Fruit fly (Drosophila melanogaster) whole organism, embryonic: ENCODE data around the gene Rpt4.

Source experiments
- Adf1 ChIP-seq: fragments of 200-800 bp; sonication (Bioruptor generic); IDR thresholded peaks from 2 replicates; pipeline ENCODE4 v1.3.6; 2022; ENCODE audit warnings: missing biosample characterization, missing genetic modification characterization
- Bdp1 ChIP-seq: fragments of 200-800 bp; sonication (Bioruptor generic); optimal IDR thresholded peaks from 3 replicates; lab custom pipeline; 2016; ENCODE audit warnings: missing biosample characterization, missing genetic modification characterization
- CG10959 ChIP-seq: fragments of 200-800 bp; sonication (Bioruptor generic); IDR thresholded peaks from 2 replicates; pipeline ENCODE4 v1.3.6; 2022; ENCODE audit warnings: missing biosample characterization, missing genetic modification characterization
- CG11085 ChIP-seq: fragments of 200-800 bp; sonication (Bioruptor generic); IDR thresholded peaks from 2 replicates; pipeline ENCODE4 v1.3.6; 2022; ENCODE audit warnings: missing biosample characterization, missing genetic modification characterization
- CG12769 ChIP-seq: fragments of 200-800 bp; sonication (Bioruptor generic); optimal IDR thresholded peaks from 2 replicates; lab custom pipeline; 2019; ENCODE audit warnings: missing biosample characterization, mild to moderate bottlenecking, missing genetic modification characterization, moderate library complexity
- CG14860 ChIP-seq: fragments of 200-800 bp; sonication (Bioruptor generic); IDR thresholded peaks from 3 replicates; pipeline ENCODE4 v1.3.6; 2022; ENCODE audit warnings: missing biosample characterization, missing genetic modification characterization; ENCODE audit not compliant: partially characterized antibody
- CG18011 ChIP-seq: fragments of 200-800 bp; sonication (Bioruptor generic); optimal IDR thresholded peaks from 2 replicates; lab custom pipeline; 2017; ENCODE audit warnings: missing biosample characterization, missing genetic modification characterization, mild to moderate bottlenecking, moderate library complexity, missing genotype
- CG3163 ChIP-seq: fragments of 200-800 bp; sonication (Bioruptor generic); optimal IDR thresholded peaks from 3 replicates; lab custom pipeline; 2016; ENCODE audit warnings: missing biosample characterization, missing genetic modification characterization
- CG32767 ChIP-seq: fragments of 200-800 bp; sonication (Bioruptor generic); IDR thresholded peaks from 2 replicates; pipeline ENCODE4 v1.3.6; 2022; ENCODE audit warnings: missing biosample characterization, missing genetic modification characterization
- CG3847 ChIP-seq: fragments of 200-800 bp; sonication (Bioruptor generic); IDR thresholded peaks from 2 replicates; pipeline ENCODE4 v1.3.6; 2022; ENCODE audit warnings: missing biosample characterization, missing genetic modification characterization
- CG4820 ChIP-seq: fragments of 200-800 bp; sonication (Bioruptor generic); optimal IDR thresholded peaks from 3 replicates; lab custom pipeline; 2016; ENCODE audit warnings: missing biosample characterization, missing genetic modification characterization
- CG5245 ChIP-seq: fragments of 200-800 bp; sonication (Bioruptor generic); optimal IDR thresholded peaks from 3 replicates; lab custom pipeline; 2016; ENCODE audit warnings: missing biosample characterization, missing genetic modification characterization
- CG8924 ChIP-seq: fragments of 200-800 bp; optimal IDR thresholded peaks from 3 replicates; lab custom pipeline; 2019; ENCODE audit warnings: missing biosample characterization, mild to moderate bottlenecking, missing genetic modification characterization, moderate library complexity
- CG8944 ChIP-seq: fragments of 200-800 bp; sonication (Bioruptor generic); optimal IDR thresholded peaks from 3 replicates; lab custom pipeline; 2016; ENCODE audit warnings: missing biosample characterization, missing genetic modification characterization
- D19B ChIP-seq: fragments of 200-800 bp; sonication (Bioruptor generic); optimal IDR thresholded peaks from 2 replicates; lab custom pipeline; 2017; ENCODE audit warnings: missing biosample characterization, mild to moderate bottlenecking, missing genetic modification characterization
- E2f1 ChIP-seq: fragments of 200-800 bp; sonication (Bioruptor generic); IDR thresholded peaks from 2 replicates; pipeline ENCODE4 v1.3.6; 2022; ENCODE audit warnings: missing biosample characterization, missing genetic modification characterization
- H2.0 ChIP-seq: fragments of 200-800 bp; sonication (Bioruptor generic); IDR thresholded peaks from 2 replicates; pipeline ENCODE4 v1.3.6; 2022; ENCODE audit warnings: missing biosample characterization, missing genetic modification characterization
- HmgD ChIP-seq: fragments of 200-800 bp; sonication (Bioruptor generic); optimal IDR thresholded peaks from 3 replicates; lab custom pipeline; 2016; ENCODE audit warnings: missing biosample characterization, missing genetic modification characterization
- Max ChIP-seq: fragments of 200-800 bp; sonication (Bioruptor generic); optimal IDR thresholded peaks from 2 replicates; lab custom pipeline; 2016; ENCODE audit warnings: missing biosample characterization, mild to moderate bottlenecking, missing genetic modification characterization
- Med ChIP-seq: fragments of 200-800 bp; sonication (Bioruptor generic); peaks from one replicate; lab custom pipeline; 2016; ENCODE audit warnings: missing biosample characterization, missing genetic modification characterization, mild to moderate bottlenecking, inconsistent platforms, moderate library complexity
- Neu2 ChIP-seq: fragments of 200-800 bp; sonication (Bioruptor generic); optimal IDR thresholded peaks from 3 replicates; lab custom pipeline; 2016; ENCODE audit warnings: missing biosample characterization, missing genetic modification characterization, borderline replicate concordance
- Opbp ChIP-seq: fragments of 200-800 bp; sonication (Bioruptor generic); IDR thresholded peaks from 3 replicates; pipeline ENCODE4 v1.3.6; 2022; ENCODE audit warnings: missing biosample characterization, missing genetic modification characterization; ENCODE audit not compliant: partially characterized antibody
- Optix ChIP-seq: fragments of 200-800 bp; sonication (Bioruptor generic); IDR thresholded peaks from 3 replicates; pipeline ENCODE4 v1.3.6; 2022; ENCODE audit warnings: missing biosample characterization, missing genetic modification characterization
- Ptx1 ChIP-seq: fragments of 200-800 bp; sonication (Bioruptor generic); IDR thresholded peaks from 2 replicates; pipeline ENCODE4 v1.3.6; 2022; ENCODE audit warnings: missing biosample characterization, missing genetic modification characterization
- abd-A ChIP-seq: fragments of 200-800 bp; sonication (Bioruptor generic); optimal IDR thresholded peaks from 3 replicates; lab custom pipeline; 2019; ENCODE audit warnings: missing biosample characterization, mild to moderate bottlenecking, missing genetic modification characterization, moderate library complexity
- ci ChIP-seq: fragments of 200-800 bp; sonication (Bioruptor generic); IDR thresholded peaks from 3 replicates; pipeline ENCODE4 v1.3.6; 2022; ENCODE audit warnings: missing biosample characterization, missing genetic modification characterization
- dan ChIP-seq: fragments of 200-800 bp; sonication (Bioruptor generic); IDR thresholded peaks from 2 replicates; pipeline ENCODE4 v1.3.6; 2022; ENCODE audit warnings: missing biosample characterization, missing genetic modification characterization
- dmrt11E ChIP-seq: fragments of 200-800 bp; sonication (Bioruptor generic); optimal IDR thresholded peaks from 3 replicates; lab custom pipeline; 2018; ENCODE audit warnings: missing biosample characterization, mild to moderate bottlenecking, missing genetic modification characterization, moderate library complexity
- exex ChIP-seq: fragments of 200-800 bp; sonication (Bioruptor generic); optimal IDR thresholded peaks from 4 replicates; lab custom pipeline; 2018; ENCODE audit warnings: missing biosample characterization, mild to moderate bottlenecking, missing genetic modification characterization, moderate library complexity
- ftz-f1 ChIP-seq: fragments of 200-800 bp; sonication (Bioruptor generic); optimal IDR thresholded peaks from 2 replicates; lab custom pipeline; 2016; ENCODE audit warnings: missing biosample characterization, missing genetic modification characterization
- gfzf ChIP-seq: fragments of 200-800 bp; sonication (Bioruptor generic); optimal IDR thresholded peaks from 2 replicates; lab custom pipeline; 2016; ENCODE audit warnings: missing biosample characterization, mild to moderate bottlenecking, missing genetic modification characterization, moderate library complexity
- gsb-n ChIP-seq: fragments of 200-800 bp; sonication (Bioruptor generic); optimal IDR thresholded peaks from 3 replicates; lab custom pipeline; 2018; ENCODE audit warnings: missing biosample characterization, mild to moderate bottlenecking, missing genetic modification characterization
- ken ChIP-seq: fragments of 200-800 bp; sonication (Bioruptor generic); IDR thresholded peaks from 3 replicates; pipeline ENCODE4 v1.3.6; 2022; ENCODE audit warnings: missing biosample characterization, missing genetic modification characterization
- knrl ChIP-seq: fragments of 200-800 bp; sonication (Bioruptor generic); IDR thresholded peaks from 3 replicates; pipeline ENCODE4 v1.3.6; 2022; ENCODE audit warnings: missing biosample characterization, missing genetic modification characterization; ENCODE audit not compliant: partially characterized antibody
- lab ChIP-seq: fragments of 200-800 bp; sonication (Bioruptor generic); optimal IDR thresholded peaks from 3 replicates; lab custom pipeline; 2017; ENCODE audit warnings: missing biosample characterization, missing genetic modification characterization, mild to moderate bottlenecking, moderate library complexity, missing genetic modification reagents
- lilli ChIP-seq: fragments of 200-800 bp; sonication (Bioruptor generic); optimal IDR thresholded peaks from 3 replicates; lab custom pipeline; 2016; ENCODE audit warnings: missing biosample characterization, missing genetic modification characterization
- lov ChIP-seq, 2 experiments: fragments of 200-800 bp in 1 of 2; fragments of >200 bp in 1 of 2; sonication (Bioruptor generic) in 1 of 2; IDR thresholded peaks in 1 of 2; optimal IDR thresholded peaks in 1 of 2; 2 replicates in 1 of 2; 3 replicates in 1 of 2; pipeline versions ENCODE4 v1.3.6 to Lab custom; 2017 to 2022; ENCODE audit warnings: missing biosample characterization in 1 of 2, missing genetic modification characterization in 1 of 2
- nerfin-2 ChIP-seq: fragments of 200-800 bp; sonication (Bioruptor generic); IDR thresholded peaks from 2 replicates; pipeline ENCODE4 v1.3.6; 2022; ENCODE audit warnings: missing biosample characterization, missing genetic modification characterization; ENCODE audit not compliant: partially characterized antibody
- pan ChIP-seq, 4 experiments: fragments of >200 bp in 3 of 4; fragments of 200-800 bp in 1 of 4; sonication (Bioruptor generic) in 1 of 4; optimal IDR thresholded peaks in 3 of 4; IDR thresholded peaks in 1 of 4; 2 replicates each; pipeline versions ENCODE4 v1.3.6 to Lab custom; 2017 to 2022; ENCODE audit warnings: missing biosample characterization in 2 of 4, missing genetic modification characterization in 2 of 4, mixed read lengths in 1 of 4
- sc ChIP-seq, 3 experiments: fragments of >200 bp in 2 of 3; fragments of 200-800 bp in 1 of 3; sonication (Bioruptor generic) in 1 of 3; optimal IDR thresholded peaks; 2 replicates in 2 of 3; 3 replicates in 1 of 3; lab custom pipeline; 2017; ENCODE audit warnings: mild to moderate bottlenecking in 1 of 3, missing biosample characterization in 1 of 3, missing genetic modification characterization in 1 of 3, missing genetic modification reagents in 1 of 3
- schlank ChIP-seq: fragments of 200-800 bp; sonication (Bioruptor generic); optimal IDR thresholded peaks from 2 replicates; lab custom pipeline; 2018; ENCODE audit warnings: missing biosample characterization, mild to moderate bottlenecking, missing genetic modification characterization
- scrt ChIP-seq: fragments of 200-800 bp; sonication (Bioruptor generic); optimal IDR thresholded peaks from 2 replicates; lab custom pipeline; 2018; ENCODE audit warnings: missing biosample characterization, mild to moderate bottlenecking, missing genetic modification characterization, moderate library complexity
- sug ChIP-seq: fragments of 200-800 bp; optimal IDR thresholded peaks from 2 replicates; lab custom pipeline; 2019; ENCODE audit warnings: missing biosample characterization, mild to moderate bottlenecking, missing genetic modification characterization, moderate library complexity
- tio ChIP-seq: fragments of 200-800 bp; sonication (Bioruptor generic); optimal IDR thresholded peaks from 2 replicates; lab custom pipeline; 2017; ENCODE audit warnings: missing biosample characterization, missing genetic modification characterization, inconsistent platforms
- trh ChIP-seq: fragments of 200-800 bp; sonication (Bioruptor generic); optimal IDR thresholded peaks from 2 replicates; lab custom pipeline; 2016; ENCODE audit warnings: missing biosample characterization, missing genetic modification characterization
- vfl ChIP-seq: fragments of 200-800 bp; sonication (Bioruptor generic); optimal IDR thresholded peaks from 2 replicates; lab custom pipeline; 2016; ENCODE audit warnings: missing biosample characterization, missing genetic modification characterization
- yki ChIP-seq: fragments of >200 bp; optimal IDR thresholded peaks from 3 replicates; lab custom pipeline; 2018
- z ChIP-seq: fragments of 200-800 bp; sonication (Bioruptor generic); IDR thresholded peaks from 3 replicates; pipeline ENCODE4 v1.3.6; 2022; ENCODE audit warnings: missing biosample characterization, missing genetic modification characterization
- zen ChIP-seq: fragments of 200-800 bp; sonication (Bioruptor generic); optimal IDR thresholded peaks from 3 replicates; lab custom pipeline; 2018; ENCODE audit warnings: missing biosample characterization, mild to moderate bottlenecking, missing genetic modification characterization, moderate library complexity
- zfh2 ChIP-seq: fragments of 200-800 bp; sonication (Bioruptor generic); optimal IDR thresholded peaks from 2 replicates; lab custom pipeline; 2016; ENCODE audit warnings: missing biosample characterization, missing genetic modification characterization

The Rpt4 gene

dm6 chrX:6265456-6265877 is 25.6 kb downstream of the Rpt4 start (continued):
- TF ChIP-seq CG8944 (GFP tag; lab: Kevin White, UChicago) (peak; percentile 95), CG11085 (peak; percentile 81), pan (optimal IDR thresholded peaks at IDR 0.05; lab: Kevin White, UChicago) (no peak), pan (GFP tag; optimal IDR thresholded peaks at IDR 0.05 in 1 of 2, IDR thresholded peaks at IDR 0.05 in 1 of 2) (peak in 1 of 2 experiments; percentile 95), yki (no peak), ken (GFP tag; lab: Robert Waterston, UW) (peak; percentile 95), zen (tag; lab: Kevin White, UChicago) (peak; percentile 86), vfl (GFP tag; lab: Kevin White, UChicago) (peak; percentile 84), Neu2 (GFP tag; lab: Kevin White, UChicago) (peak; percentile 81), abd-A (tag; lab: Kevin White, UChicago) (peak; percentile 31), lilli (GFP tag; lab: Kevin White, UChicago) (peak; percentile 96), CG32767 (GFP tag; lab: Robert Waterston, UW) (peak; percentile 96), Opbp (GFP tag; lab: Robert Waterston, UW) (no peak), CG4820 (GFP tag; lab: Kevin White, UChicago) (peak; percentile 96), CG5245 (GFP tag; lab: Kevin White, UChicago) (peak; percentile 94), dan (GFP tag; lab: Robert Waterston, UW) (peak; percentile 47; the same call in 1 of the 2 replicates), sc (optimal IDR thresholded peaks at IDR 0.05; lab: Kevin White, UChicago) (no peak), sc (GFP tag; optimal IDR thresholded peaks at IDR 0.05; lab: Kevin White, UChicago) (peak; percentile 92), gfzf (GFP tag; lab: Kevin White, UChicago) (peak; percentile 4), z (GFP tag; lab: Robert Waterston, UW) (peak; percentile 69; the same call in 2 of the 3 replicates), Max (GFP tag; lab: Kevin White, UChicago) (peak; percentile 97), HmgD (peak; percentile 91), ci (GFP tag; lab: Robert Waterston, UW) (peak; percentile 95), Ptx1 (GFP tag; lab: Robert Waterston, UW) (peak; percentile 96), H2.0 (GFP tag; lab: Robert Waterston, UW) (peak; percentile 88), trh (peak; percentile 87), gsb-n (tag; lab: Kevin White, UChicago) (peak; percentile 96), CG18011 (peak; percentile 82), tio (GFP tag; lab: Kevin White, UChicago) (peak; percentile 98), D19B (GFP tag; lab: Kevin White, UChicago) (peak; percentile 80), dmrt11E (tag; lab: Kevin White, UChicago) (peak; percentile 90), Bdp1 (peak; percentile 88), lov (optimal IDR thresholded peaks at IDR 0.05; lab: Kevin White, UChicago) (no peak), lov (GFP tag; IDR thresholded peaks at IDR 0.05; lab: Robert Waterston, UW) (peak; percentile 89), Adf1 (GFP tag; lab: Robert Waterston, UW) (peak; percentile 59), CG14860 (GFP tag; lab: Robert Waterston, UW) (peak; percentile 52; the same call in 2 of the 3 replicates), CG8924 (peak; percentile 97), knrl (GFP tag; lab: Robert Waterston, UW) (peak; percentile 40; the same call in 1 of the 3 replicates), CG3163 (GFP tag; lab: Kevin White, UChicago) (peak; percentile 82)
- TF ChIP-seq, all 482 proteins: peak for 433

DNA sequence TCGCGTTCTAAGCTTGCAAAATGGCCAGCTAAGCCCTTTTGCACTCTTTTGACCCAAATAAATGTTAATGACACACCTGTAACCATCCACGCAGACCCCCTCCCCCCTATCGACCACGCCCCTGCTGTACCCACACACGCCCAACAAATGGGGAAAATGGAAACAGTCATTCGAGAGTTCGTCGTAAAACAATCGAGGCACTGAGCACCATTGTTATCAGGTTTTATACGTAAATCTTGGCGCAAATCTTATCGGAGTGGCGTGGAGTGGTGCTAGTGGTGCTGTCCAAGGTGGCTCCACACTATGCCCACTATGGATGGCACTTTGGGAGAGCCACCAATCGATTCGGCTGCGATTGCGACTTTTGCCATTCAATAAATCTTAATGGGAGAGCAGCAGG is 26.6 kb downstream of the Rpt4 start:
- peak; percentile 62 for TF ChIP-seq sug (tag; lab: Kevin White, UChicago)
- TF ChIP-seq zfh2 (GFP tag; lab: Kevin White, UChicago) = no peak
- peak; percentile 70 for TF ChIP-seq exex (tag; lab: Kevin White, UChicago)
- no peak for TF ChIP-seq CG10959
- TF ChIP-seq nerfin-2 (GFP tag; lab: Robert Waterston, UW) = no peak
- TF ChIP-seq E2f1 (GFP tag; lab: Robert Waterston, UW) = no peak
- TF ChIP-seq ftz-f1 (GFP tag; lab: Kevin White, UChicago) = peak; percentile 45
- TF ChIP-seq CG5245 (GFP tag; lab: Kevin White, UChicago) = no peak
- TF ChIP-seq scrt (GFP tag; lab: Kevin White, UChicago) = peak; percentile 21
- no peak for TF ChIP-seq Optix (GFP tag; lab: Robert Waterston, UW)
- TF ChIP-seq lab (GFP tag; lab: Kevin White, UChicago) = peak; percentile 27
- peak; percentile 30 for TF ChIP-seq Med (GFP tag; lab: Kevin White, UChicago)
- peak; percentile 46 for TF ChIP-seq schlank (tag; lab: Kevin White, UChicago)
- 0 out of 2 replicates have a peak, but pooled peaks have one; percentile 5 for TF ChIP-seq CG3847 (GFP tag; lab: Robert Waterston, UW)
- peak; percentile 72 for TF ChIP-seq CG12769 (tag; lab: Kevin White, UChicago)
